Fruit fly (Drosophila melanogaster): ENCODE results near the gene Dlic.

Gene Dlic

dm6 chrX:11153826-11154510 lies at the start of gene Dlic, which contains the start of gene rtv:
Gene Dlic (plus strand): TSS chrX:11154421.
Gene rtv (minus strand): TSS chrX:11153990.
- no peak for TF ChIP-seq Dll (optimal IDR thresholded peaks at IDR 0.05)
- no peak for TF ChIP-seq EcR (GFP tag; optimal IDR thresholded peaks at IDR 0.05)

- no peak for TF ChIP-seq EcR (GFP tag; optimal IDR thresholded peaks at IDR 0.05)
- TF ChIP-seq psq (optimal IDR thresholded peaks at IDR 0.05), result no peak
- no peak for TF ChIP-seq Dll (optimal IDR thresholded peaks at IDR 0.05)
- no peak for TF ChIP-seq pan (optimal IDR thresholded peaks at IDR 0.05)
- no peak for TF ChIP-seq usp (GFP tag; optimal IDR thresholded peaks at IDR 0.05)
- no peak for TF ChIP-seq CG8478 (optimal IDR thresholded peaks at IDR 0.05)
Measured at dm6 chrX:11108148-11108844, 45.9 kb upstream of the Dlic start, which contains the start of gene Hsp60A. Gene Hsp60A (plus strand): TSS chrX:11108482.

dm6 chrX:11108845-11109450 lies 45.3 kb upstream of the Dlic start:
- TF ChIP-seq Dll (optimal IDR thresholded peaks at IDR 0.05) (no peak), usp (GFP tag; optimal IDR thresholded peaks at IDR 0.05) (no peak), CG8478 (optimal IDR thresholded peaks at IDR 0.05) (no peak), psq (optimal IDR thresholded peaks at IDR 0.05) (no peak), EcR (GFP tag; optimal IDR thresholded peaks at IDR 0.05) (no peak), pan (optimal IDR thresholded peaks at IDR 0.05) (no peak)

- no peak for TF ChIP-seq usp (GFP tag; optimal IDR thresholded peaks at IDR 0.05)
- no peak for TF ChIP-seq psq (optimal IDR thresholded peaks at IDR 0.05)
- TF ChIP-seq EcR (GFP tag; optimal IDR thresholded peaks at IDR 0.05), result no peak
- no peak for TF ChIP-seq CG8478 (optimal IDR thresholded peaks at IDR 0.05)
- TF ChIP-seq Dll (optimal IDR thresholded peaks at IDR 0.05), result no peak
Measured at dm6 chrX:11109670-11110069, 44.6 kb upstream of the Dlic start.

- TF ChIP-seq usp (GFP tag; optimal IDR thresholded peaks at IDR 0.05), result no peak
- TF ChIP-seq Dll (optimal IDR thresholded peaks at IDR 0.05), result no peak
- TF ChIP-seq psq (optimal IDR thresholded peaks at IDR 0.05), result no peak
- no peak for TF ChIP-seq EcR (GFP tag; optimal IDR thresholded peaks at IDR 0.05)
Measured at dm6 chrX:11123561-11123960, 30.7 kb upstream of the Dlic start.

dm6 chrX:11124126-11124748 lies 30.0 kb upstream of the Dlic start, which contains the start of gene CG11122:
Gene CG11122 (minus strand): TSS chrX:11124726.
- no peak for TF ChIP-seq CG8478 (optimal IDR thresholded peaks at IDR 0.05)

dm6 chrX:11124749-11125508 lies 29.3 kb upstream of the Dlic start, which contains the start of gene Rpt3:
Gene Rpt3 (plus strand): TSS chrX:11125101.
- TF ChIP-seq CG8478 (optimal IDR thresholded peaks at IDR 0.05), result no peak
- TF ChIP-seq usp (GFP tag; optimal IDR thresholded peaks at IDR 0.05), result no peak
- TF ChIP-seq psq (optimal IDR thresholded peaks at IDR 0.05), result no peak
- TF ChIP-seq EcR (GFP tag; optimal IDR thresholded peaks at IDR 0.05), result no peak
- TF ChIP-seq Dll (optimal IDR thresholded peaks at IDR 0.05), result no peak
- no peak for TF ChIP-seq pan (optimal IDR thresholded peaks at IDR 0.05)

dm6 chrX:11128828-11129227 lies 25.4 kb upstream of the Dlic start, which contains the start of gene SrpRalpha:
Gene SrpRalpha (minus strand): TSS chrX:11129087.
- TF ChIP-seq CG8478 (optimal IDR thresholded peaks at IDR 0.05) (no peak), Dll (optimal IDR thresholded peaks at IDR 0.05) (no peak), psq (optimal IDR thresholded peaks at IDR 0.05) (no peak), pan (optimal IDR thresholded peaks at IDR 0.05) (no peak), usp (GFP tag; optimal IDR thresholded peaks at IDR 0.05) (no peak), EcR (GFP tag; optimal IDR thresholded peaks at IDR 0.05) (no peak)

dm6 chrX:11132312-11132711 lies 21.9 kb upstream of the Dlic start, which contains the start of gene CG44385:
Gene CG44385 (minus strand): TSS chrX:11132412.
- TF ChIP-seq Dll (optimal IDR thresholded peaks at IDR 0.05) (no peak), EcR (GFP tag; optimal IDR thresholded peaks at IDR 0.05) (no peak), pan (optimal IDR thresholded peaks at IDR 0.05) (no peak), usp (GFP tag; optimal IDR thresholded peaks at IDR 0.05) (no peak), psq (optimal IDR thresholded peaks at IDR 0.05) (no peak), CG8478 (optimal IDR thresholded peaks at IDR 0.05) (no peak)

dm6 chrX:11135840-11136586 lies 18.2 kb upstream of the Dlic start:
- TF ChIP-seq Dll (optimal IDR thresholded peaks at IDR 0.05) (no peak), CG8478 (optimal IDR thresholded peaks at IDR 0.05) (no peak), EcR (GFP tag; optimal IDR thresholded peaks at IDR 0.05) (no peak), pan (optimal IDR thresholded peaks at IDR 0.05) (no peak), psq (optimal IDR thresholded peaks at IDR 0.05) (no peak), usp (GFP tag; optimal IDR thresholded peaks at IDR 0.05) (no peak)
